Fruit fly (Drosophila melanogaster) whole organism, adult: ENCODE measurements around the gene CG31010.

Experiments used
- CG1620 ChIP-seq: fragments of 200-800 bp; sonication (Bioruptor generic); optimal IDR thresholded peaks from 2 replicates; lab custom pipeline; 2016; ENCODE audit warnings: missing biosample characterization, missing genetic modification characterization
- CG33017 ChIP-seq: fragments of 200-800 bp; sonication (Bioruptor generic); optimal IDR thresholded peaks from 2 replicates; lab custom pipeline; 2018; ENCODE audit warnings: missing biosample characterization, mild to moderate bottlenecking, missing genetic modification characterization, moderate library complexity

dm6 chr3R:30699165-30699564, 6.8 kb downstream of the CG31010 start:
- TF ChIP-seq CG1620: no peak
- TF ChIP-seq CG33017 (tag; lab: Kevin White, UChicago): no peak
